Fruit fly (Drosophila melanogaster) whole organism, embryonic: Measurements from ENCODE around the gene mora.
A peak's percentile ranks its signal among the peaks of the same experiment; 100 is the strongest.

Experiments
- Abd-B ChIP-seq: fragments of 200-800 bp; sonication (Bioruptor generic); optimal IDR thresholded peaks from 2 replicates; lab custom pipeline; 2018; ENCODE audit warnings: missing biosample characterization, mild to moderate bottlenecking, missing genetic modification characterization, moderate library complexity
- Bteb2 ChIP-seq: fragments of 200-800 bp; sonication (Bioruptor generic); optimal IDR thresholded peaks from 2 replicates; lab custom pipeline; 2016; ENCODE audit warnings: missing biosample characterization, missing genetic modification characterization
- CG10979 ChIP-seq: fragments of 200-800 bp; sonication (Bioruptor generic); optimal IDR thresholded peaks from 2 replicates; lab custom pipeline; 2018; ENCODE audit warnings: missing biosample characterization, mild to moderate bottlenecking, missing genetic modification characterization, moderate library complexity
- CG12155 ChIP-seq: fragments of 200-800 bp; sonication (Bioruptor generic); optimal IDR thresholded peaks from 3 replicates; lab custom pipeline; 2016; ENCODE audit warnings: missing biosample characterization, missing genetic modification characterization
- CG14965 ChIP-seq: fragments of 200-800 bp; sonication (Bioruptor generic); optimal IDR thresholded peaks from 2 replicates; lab custom pipeline; 2016; ENCODE audit warnings: missing biosample characterization, missing genetic modification characterization, borderline replicate concordance
- CG15479 ChIP-seq: fragments of 200-800 bp; sonication (Bioruptor generic); optimal IDR thresholded peaks from 3 replicates; lab custom pipeline; 2019; ENCODE audit warnings: missing biosample characterization, mild to moderate bottlenecking, missing genetic modification characterization, moderate library complexity
- CG17361 ChIP-seq: fragments of 200-800 bp; sonication (Bioruptor generic); IDR thresholded peaks from 3 replicates; pipeline ENCODE4 v1.3.6; 2022; ENCODE audit warnings: missing biosample characterization, missing genetic modification characterization
- CG17802 ChIP-seq: fragments of 200-800 bp; sonication (Bioruptor generic); optimal IDR thresholded peaks from 2 replicates; lab custom pipeline; 2018; ENCODE audit warnings: missing biosample characterization, mild to moderate bottlenecking, missing genetic modification characterization, moderate library complexity
- CG2202 ChIP-seq: fragments of 200-800 bp; sonication (Bioruptor generic); optimal IDR thresholded peaks from 2 replicates; lab custom pipeline; 2018; ENCODE audit warnings: missing biosample characterization, mild to moderate bottlenecking, missing genetic modification characterization
- CG2889 ChIP-seq: fragments of 200-800 bp; sonication (Bioruptor generic); IDR thresholded peaks from 3 replicates; pipeline ENCODE4 v1.3.6; 2022; ENCODE audit warnings: missing biosample characterization, missing genetic modification characterization
- CG31441 ChIP-seq: fragments of 200-800 bp; sonication (Bioruptor generic); IDR thresholded peaks from 2 replicates; pipeline ENCODE4 v1.3.6; 2022; ENCODE audit warnings: missing biosample characterization, missing genetic modification characterization
- CG34422 ChIP-seq: fragments of 200-800 bp; sonication (Bioruptor generic); IDR thresholded peaks from 3 replicates; pipeline ENCODE4 v1.3.6; 2022; ENCODE audit warnings: missing biosample characterization, missing genetic modification characterization
- CG3995 ChIP-seq: fragments of 200-800 bp; sonication (Bioruptor generic); optimal IDR thresholded peaks from 3 replicates; lab custom pipeline; 2016; ENCODE audit warnings: missing biosample characterization, missing genetic modification characterization
- CG42726 ChIP-seq: fragments of 200-800 bp; sonication (Bioruptor generic); IDR thresholded peaks from 2 replicates; pipeline ENCODE4 v1.3.6; 2022; ENCODE audit warnings: missing biosample characterization, missing genetic modification characterization; ENCODE audit not compliant: partially characterized antibody
- CG4617 ChIP-seq: fragments of 200-800 bp; sonication (Bioruptor generic); optimal IDR thresholded peaks from 3 replicates; lab custom pipeline; 2016; ENCODE audit warnings: missing biosample characterization, missing genetic modification characterization, borderline replicate concordance
- CG4707 ChIP-seq: fragments of 200-800 bp; sonication (Bioruptor generic); optimal IDR thresholded peaks from 2 replicates; lab custom pipeline; 2018; ENCODE audit warnings: missing biosample characterization, mild to moderate bottlenecking, missing genetic modification characterization, moderate library complexity
- CG5245 ChIP-seq: fragments of 200-800 bp; sonication (Bioruptor generic); optimal IDR thresholded peaks from 3 replicates; lab custom pipeline; 2016; ENCODE audit warnings: missing biosample characterization, missing genetic modification characterization
- CG6654 ChIP-seq: fragments of 200-800 bp; sonication (Bioruptor generic); optimal IDR thresholded peaks from 2 replicates; lab custom pipeline; 2017; ENCODE audit warnings: missing biosample characterization, mild to moderate bottlenecking, missing genetic modification characterization
- CG6791 ChIP-seq: fragments of 200-800 bp; sonication (Bioruptor generic); IDR thresholded peaks from 3 replicates; pipeline ENCODE4 v1.3.6; 2022; ENCODE audit warnings: missing biosample characterization, missing genetic modification characterization; ENCODE audit not compliant: partially characterized antibody
- CG6854 ChIP-seq: fragments of 200-800 bp; sonication (Bioruptor generic); optimal IDR thresholded peaks from 3 replicates; lab custom pipeline; 2017; ENCODE audit warnings: missing biosample characterization, mild to moderate bottlenecking, missing genetic modification characterization
- CG7271 ChIP-seq: fragments of 200-800 bp; sonication (Bioruptor generic); optimal IDR thresholded peaks from 2 replicates; lab custom pipeline; 2018; ENCODE audit warnings: missing biosample characterization, mild to moderate bottlenecking, missing genetic modification characterization, moderate library complexity
- CG8478 ChIP-seq: fragments of >200 bp; optimal IDR thresholded peaks from 2 replicates; lab custom pipeline; 2018
- CG8944 ChIP-seq: fragments of 200-800 bp; sonication (Bioruptor generic); optimal IDR thresholded peaks from 3 replicates; lab custom pipeline; 2016; ENCODE audit warnings: missing biosample characterization, missing genetic modification characterization
- CG9437 ChIP-seq: fragments of 200-800 bp; sonication (Bioruptor generic); optimal IDR thresholded peaks from 2 replicates; lab custom pipeline; 2018; ENCODE audit warnings: missing biosample characterization, mild to moderate bottlenecking, missing genetic modification characterization
- Fer1 ChIP-seq: fragments of 200-800 bp; sonication (Bioruptor generic); optimal IDR thresholded peaks from 2 replicates; lab custom pipeline; 2017; ENCODE audit warnings: missing biosample characterization, mild to moderate bottlenecking, missing genetic modification characterization
- Hr39 ChIP-seq: fragments of >200 bp; optimal IDR thresholded peaks from 2 replicates; lab custom pipeline; 2017
- Poxn ChIP-seq: fragments of 200-800 bp; sonication (Bioruptor generic); IDR thresholded peaks from 2 replicates; pipeline ENCODE4 v1.3.6; 2022; ENCODE audit warnings: missing biosample characterization, missing genetic modification characterization
- Rfx ChIP-seq: fragments of 200-800 bp; sonication (Bioruptor generic); IDR thresholded peaks from 2 replicates; pipeline ENCODE4 v1.3.6; 2022; ENCODE audit warnings: missing biosample characterization, missing genetic modification characterization
- Sry-δ ChIP-seq: fragments of 200-800 bp; sonication (Bioruptor generic); optimal IDR thresholded peaks from 2 replicates; lab custom pipeline; 2016; ENCODE audit warnings: missing biosample characterization, missing genetic modification characterization
- Trl ChIP-seq, 3 experiments: fragments of >200 bp in 2 of 3; fragments of 200-800 bp in 1 of 3; sonication (Bioruptor generic) in 1 of 3; optimal IDR thresholded peaks; 2 replicates in 1 of 3; 3 replicates in 2 of 3; lab custom pipeline; 2016 to 2017; ENCODE audit warnings: missing biosample characterization in 1 of 3, missing genetic modification characterization in 1 of 3
- ash1 ChIP-seq: fragments of 200-800 bp; sonication (Bioruptor generic); optimal IDR thresholded peaks from 2 replicates; lab custom pipeline; 2018; ENCODE audit warnings: missing biosample characterization, mild to moderate bottlenecking, missing genetic modification characterization
- cato ChIP-seq: fragments of 200-800 bp; sonication (Bioruptor generic); optimal IDR thresholded peaks from 2 replicates; lab custom pipeline; 2016; ENCODE audit warnings: missing biosample characterization, missing genetic modification characterization, borderline replicate concordance
- crp ChIP-seq, 2 experiments: fragments of 200-800 bp; sonication (Bioruptor generic); optimal IDR thresholded peaks; 2 replicates in 1 of 2; 3 replicates in 1 of 2; lab custom pipeline; 2017; ENCODE audit warnings: missing biosample characterization in 2 of 2, missing genetic modification characterization in 2 of 2, mild to moderate bottlenecking in 1 of 2, moderate library complexity in 1 of 2
- dysf ChIP-seq: fragments of 200-800 bp; sonication (Bioruptor generic); IDR thresholded peaks from 3 replicates; pipeline ENCODE4 v1.3.6; 2022; ENCODE audit warnings: missing biosample characterization, missing genetic modification characterization
- en ChIP-seq: fragments of 200-800 bp; sonication (Bioruptor generic); optimal IDR thresholded peaks from 2 replicates; lab custom pipeline; 2016; ENCODE audit warnings: missing biosample characterization, missing genetic modification characterization
- esg ChIP-seq: fragments of 200-800 bp; sonication (Bioruptor generic); conservative IDR thresholded peaks from 2 replicates; pipeline ENCODE4 v1.3.6; 2022; ENCODE audit warnings: missing biosample characterization, missing genetic modification characterization
- fd3F ChIP-seq: fragments of 200-800 bp; sonication (Bioruptor generic); optimal IDR thresholded peaks from 2 replicates; lab custom pipeline; 2018; ENCODE audit warnings: missing biosample characterization, mild to moderate bottlenecking, missing genetic modification characterization, moderate library complexity
- gcm ChIP-seq: fragments of 200-800 bp; sonication (Bioruptor generic); optimal IDR thresholded peaks from 2 replicates; lab custom pipeline; 2019; ENCODE audit warnings: missing biosample characterization, mild to moderate bottlenecking, missing genetic modification characterization, moderate library complexity
- gfzf ChIP-seq: fragments of 200-800 bp; sonication (Bioruptor generic); optimal IDR thresholded peaks from 2 replicates; lab custom pipeline; 2016; ENCODE audit warnings: missing biosample characterization, mild to moderate bottlenecking, missing genetic modification characterization, moderate library complexity
- gsb ChIP-seq: fragments of 200-800 bp; sonication (Bioruptor generic); IDR thresholded peaks from 2 replicates; pipeline ENCODE4 v1.3.6; 2022; ENCODE audit warnings: missing biosample characterization, missing genetic modification characterization
- hbn ChIP-seq: fragments of 200-800 bp; sonication (Bioruptor generic); IDR thresholded peaks from 2 replicates; pipeline ENCODE4 v1.3.6; 2022; ENCODE audit warnings: missing biosample characterization, missing genetic modification characterization; ENCODE audit not compliant: partially characterized antibody
- klu ChIP-seq: fragments of 200-800 bp; sonication (Bioruptor generic); IDR thresholded peaks from 2 replicates; pipeline ENCODE4 v1.3.6; 2022; ENCODE audit warnings: missing biosample characterization, missing genetic modification characterization
- p53 ChIP-seq: fragments of 200-800 bp; sonication (Bioruptor generic); optimal IDR thresholded peaks from 2 replicates; lab custom pipeline; 2016; ENCODE audit warnings: missing biosample characterization, missing genetic modification characterization
- pita ChIP-seq: fragments of 200-800 bp; sonication (Bioruptor generic); optimal IDR thresholded peaks from 2 replicates; lab custom pipeline; 2017; ENCODE audit warnings: missing biosample characterization, mild to moderate bottlenecking, missing genetic modification characterization
- prd ChIP-seq, 3 experiments: fragments of >200 bp in 2 of 3; fragments of 200-800 bp in 1 of 3; sonication (Bioruptor generic) in 1 of 3; optimal IDR thresholded peaks in 2 of 3; IDR thresholded peaks in 1 of 3; 2 replicates in 2 of 3; 3 replicates in 1 of 3; pipeline versions ENCODE4 v1.3.6 to Lab custom; 2017 to 2022; ENCODE audit warnings: missing biosample characterization in 1 of 3, missing genetic modification characterization in 1 of 3
- stc ChIP-seq: fragments of 200-800 bp; sonication (Bioruptor generic); IDR thresholded peaks from 2 replicates; pipeline ENCODE4 v1.3.6; 2022; ENCODE audit warnings: missing biosample characterization, missing genetic modification characterization
- usp ChIP-seq: fragments of >200 bp; optimal IDR thresholded peaks from 2 replicates; lab custom pipeline; 2017; ENCODE audit warnings: missing biosample characterization, missing genetic modification characterization
- vnd ChIP-seq: fragments of 200-800 bp; sonication (Bioruptor generic); IDR thresholded peaks from 3 replicates; pipeline ENCODE4 v1.3.6; 2022; ENCODE audit warnings: missing biosample characterization, missing genetic modification characterization; ENCODE audit not compliant: partially characterized antibody
- yki ChIP-seq: fragments of >200 bp; optimal IDR thresholded peaks from 3 replicates; lab custom pipeline; 2018
- zfh2 ChIP-seq: fragments of 200-800 bp; sonication (Bioruptor generic); optimal IDR thresholded peaks from 2 replicates; lab custom pipeline; 2016; ENCODE audit warnings: missing biosample characterization, missing genetic modification characterization

The mora gene

DNA sequence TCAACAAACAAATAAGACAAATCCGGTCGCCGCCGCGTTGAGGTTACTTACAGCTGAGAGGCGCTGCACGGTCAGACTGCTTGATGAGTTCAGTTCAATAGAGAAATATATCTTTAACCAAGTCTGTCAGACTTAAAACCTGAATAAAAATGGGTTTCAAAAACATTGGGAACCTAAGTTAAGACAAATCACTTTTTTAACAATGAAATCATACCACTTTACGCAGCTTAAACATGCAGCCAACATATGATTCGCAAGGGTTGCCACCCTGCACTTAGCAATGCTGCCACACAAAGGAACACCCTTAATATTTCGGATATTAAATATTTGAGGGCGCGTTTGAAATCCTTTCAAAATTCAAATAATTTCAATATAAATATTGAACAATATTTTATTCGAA, 2.5 kb downstream of the mora start, which contains the start of gene CG5515 (continued):
- TF ChIP-seq pita (no peak), Hr39 (lab: Kevin White, UChicago) (no peak), CG5245 (GFP tag; lab: Kevin White, UChicago) (peak; percentile 32), CG6654 (GFP tag; lab: Kevin White, UChicago) (no peak), cato (GFP tag; lab: Kevin White, UChicago) (peak; percentile 61), prd (optimal IDR thresholded peaks at IDR 0.05; lab: Kevin White, UChicago) (no peak), prd (GFP tag; IDR thresholded peaks at IDR 0.05; lab: Robert Waterston, UW) (peak; percentile 84), esg (GFP tag; lab: Robert Waterston, UW) (peak; percentile 87), hbn (GFP tag; lab: Robert Waterston, UW) (peak; percentile 55; the same call in 1 of the 2 replicates), Poxn (GFP tag; lab: Robert Waterston, UW) (no peak), vnd (peak; percentile 83), usp (GFP tag; lab: Kevin White, UChicago) (no peak), CG2202 (tag; lab: Kevin White, UChicago) (no peak), Rfx (GFP tag; lab: Robert Waterston, UW) (peak; percentile 86), yki (no peak), CG42726 (GFP tag; lab: Robert Waterston, UW) (peak; percentile 53), CG31441 (GFP tag; lab: Robert Waterston, UW) (no peak; the same call in 1 of the 2 replicates), CG7271 (no peak), CG4617 (GFP tag; lab: Kevin White, UChicago) (peak; percentile 85), CG15479 (GFP tag; lab: Kevin White, UChicago) (no peak), CG3995 (peak; percentile 44), CG34422 (GFP tag; lab: Robert Waterston, UW) (peak; percentile 86), gcm (GFP tag; lab: Kevin White, UChicago) (no peak), p53 (GFP tag; lab: Kevin White, UChicago) (peak; percentile 16), CG6791 (GFP tag; lab: Robert Waterston, UW) (peak; percentile 71; the same call in 2 of the 3 replicates), Sry-δ (GFP tag; lab: Kevin White, UChicago) (peak; percentile 54), CG6854 (GFP tag; lab: Kevin White, UChicago) (no peak), fd3F (GFP tag; lab: Kevin White, UChicago) (peak; percentile 68), CG12155 (GFP tag; lab: Kevin White, UChicago) (peak; percentile 70), Abd-B (peak; percentile 72), Bteb2 (GFP tag; lab: Kevin White, UChicago) (peak; percentile 84), klu (GFP tag; lab: Robert Waterston, UW) (peak; percentile 51; the same call in 1 of the 2 replicates), CG4707 (no peak), CG9437 (GFP tag; lab: Kevin White, UChicago) (peak; percentile 35), CG8944 (GFP tag; lab: Kevin White, UChicago) (peak; percentile 69), gsb (GFP tag; lab: Robert Waterston, UW) (peak; percentile 72), Fer1 (peak; percentile 54), CG10979 (tag; lab: Kevin White, UChicago) (peak; percentile 84), ash1 (GFP tag; lab: Kevin White, UChicago) (no peak), CG17802 (peak; percentile 59), en (peak; percentile 35), CG8478 (lab: Kevin White, UChicago) (no peak), Trl (optimal IDR thresholded peaks at IDR 0.05; lab: Kevin White, UChicago) (no peak), Trl (GFP tag; optimal IDR thresholded peaks at IDR 0.05; lab: Kevin White, UChicago) (peak; percentile 72), CG17361 (GFP tag; lab: Robert Waterston, UW) (peak; percentile 65), dysf (GFP tag; lab: Robert Waterston, UW) (peak; percentile 92), CG14965 (GFP tag; lab: Kevin White, UChicago) (no peak), gfzf (GFP tag; lab: Kevin White, UChicago) (peak; percentile 42), CG2889 (GFP tag; lab: Robert Waterston, UW) (peak; percentile 82), zfh2 (GFP tag; lab: Kevin White, UChicago) (peak; percentile 88), crp (GFP tag; optimal IDR thresholded peaks at IDR 0.05; lab: Kevin White, UChicago) (peak; percentile 53 to 91), stc (GFP tag; lab: Robert Waterston, UW) (peak; percentile 69)
